Worm (Caenorhabditis elegans) whole organism, young adult: ENCODE measurements around the gene T26C5.3.

Experiments used
- let-607 ChIP-seq, 2 experiments: fragments of 200-800 bp in 1 of 2; sonication (Bioruptor generic) in 1 of 2; sonication (generic microtip) in 1 of 2; optimal IDR thresholded peaks; 2 replicates each; lab custom pipeline; 2016 to 2018; ENCODE audit warnings: mild to moderate bottlenecking in 2 of 2, missing compliant biosample characterization in 2 of 2, missing genetic modification characterization in 2 of 2, moderate library complexity in 2 of 2, missing genotype in 1 of 2
- snpc-4 ChIP-seq, 5 experiments: fragments of 150-350 bp in 1 of 5; sonication (generic microtip) in 4 of 5; optimal IDR thresholded peaks; 2 replicates each; lab custom pipeline; 2014 to 2018; ENCODE audit warnings: missing genetic modification characterization in 5 of 5, missing biosample characterization in 3 of 5, antibody characterized with exemption in 2 of 5, mild to moderate bottlenecking in 2 of 5, missing compliant biosample characterization in 2 of 5, missing genotype in 2 of 5, moderate library complexity in 2 of 5, missing genetic modification reagents in 1 of 5

ce11 chrII:9261403-9261802 is 25.0 kb downstream of the T26C5.3 start:
- TF ChIP-seq snpc-4 (GFP tag; optimal IDR thresholded peaks at IDR 0.05; lab: Kevin White, UChicago) (no peak), snpc-4 (tag; optimal IDR thresholded peaks at IDR 0.05; lab: Kevin White, UChicago) (no peak), let-607 (tag; optimal IDR thresholded peaks at IDR 0.05; lab: Kevin White, UChicago) (no peak)
